Worm (Caenorhabditis elegans) whole organism, late embryonic: ENCODE data around the gene F31D5.1.

ENCODE experiments used
- F13H6.1 ChIP-seq: sonication (generic microtip); optimal IDR thresholded peaks from 2 replicates; lab custom pipeline; 2016; ENCODE audit warnings: missing genetic modification characterization, missing compliant biosample characterization
- K09A11.1 ChIP-seq: sonication (generic microtip); optimal IDR thresholded peaks from 2 replicates; lab custom pipeline; 2017; ENCODE audit warnings: antibody characterized with exemption, mild to moderate bottlenecking, missing genetic modification characterization, missing compliant biosample characterization; ENCODE audit not compliant: insufficient read depth
- Y22D7AL.16 ChIP-seq: sonication (generic microtip); optimal IDR thresholded peaks from 2 replicates; lab custom pipeline; 2016; ENCODE audit warnings: missing genetic modification characterization, missing compliant biosample characterization
- ama-1 ChIP-seq: fragments of 150-350 bp; optimal IDR thresholded peaks from 2 replicates; lab custom pipeline; 2014
- ceh-18 ChIP-seq: sonication (generic microtip); optimal IDR thresholded peaks from 2 replicates; lab custom pipeline; 2016; ENCODE audit warnings: missing genetic modification characterization, missing compliant biosample characterization
- ceh-19 ChIP-seq: fragments of 200-800 bp; sonication (Bioruptor generic); optimal IDR thresholded peaks from 2 replicates; lab custom pipeline; 2018; ENCODE audit warnings: mild to moderate bottlenecking, missing genetic modification characterization, missing compliant biosample characterization
- ceh-22 ChIP-seq: sonication (generic microtip); optimal IDR thresholded peaks from 2 replicates; lab custom pipeline; 2017; ENCODE audit warnings: missing biosample characterization, missing genetic modification characterization
- ceh-24 ChIP-seq: sonication (generic microtip); optimal IDR thresholded peaks from 2 replicates; lab custom pipeline; 2016; ENCODE audit warnings: mild to moderate bottlenecking, missing genetic modification characterization, missing compliant biosample characterization
- ceh-34 ChIP-seq: sonication (generic microtip); optimal IDR thresholded peaks from 2 replicates; lab custom pipeline; 2016; ENCODE audit warnings: mild to moderate bottlenecking, missing genetic modification characterization, missing compliant biosample characterization
- ceh-48 ChIP-seq: sonication (generic microtip); optimal IDR thresholded peaks from 2 replicates; lab custom pipeline; 2016; ENCODE audit warnings: missing genetic modification characterization, inconsistent platforms, missing compliant biosample characterization
- ceh-6 ChIP-seq: fragments of 200-800 bp; sonication (Bioruptor generic); optimal IDR thresholded peaks from 2 replicates; lab custom pipeline; 2018; ENCODE audit warnings: mild to moderate bottlenecking, missing genetic modification characterization, missing compliant biosample characterization
- che-1 ChIP-seq: sonication (generic microtip); optimal IDR thresholded peaks from 2 replicates; lab custom pipeline; 2016; ENCODE audit warnings: mild to moderate bottlenecking, missing genetic modification characterization, missing compliant biosample characterization
- dmd-4 ChIP-seq: sonication (generic microtip); optimal IDR thresholded peaks from 2 replicates; lab custom pipeline; 2016; ENCODE audit warnings: borderline replicate concordance, missing genetic modification characterization, missing compliant biosample characterization
- elt-2 ChIP-seq: sonication (generic microtip); optimal IDR thresholded peaks from 2 replicates; lab custom pipeline; 2016; ENCODE audit warnings: missing genetic modification reagents, missing genetic modification characterization, missing compliant biosample characterization
- eyg-1 ChIP-seq: sonication (generic microtip); optimal IDR thresholded peaks from 2 replicates; lab custom pipeline; 2016; ENCODE audit warnings: missing genotype, missing genetic modification characterization, missing compliant biosample characterization
- fax-1 ChIP-seq: sonication (generic microtip); optimal IDR thresholded peaks from 2 replicates; lab custom pipeline; 2016; ENCODE audit warnings: missing genotype, missing genetic modification characterization, missing compliant biosample characterization
- fkh-6 ChIP-seq: sonication (generic microtip); optimal IDR thresholded peaks from 2 replicates; lab custom pipeline; 2016; ENCODE audit warnings: missing genetic modification characterization, missing compliant biosample characterization
- gmeb-2 ChIP-seq: sonication (generic microtip); optimal IDR thresholded peaks from 2 replicates; lab custom pipeline; 2016; ENCODE audit warnings: missing genetic modification characterization, inconsistent platforms, missing compliant biosample characterization
- hlh-13 ChIP-seq: fragments of 200-800 bp; sonication (Bioruptor generic); optimal IDR thresholded peaks from 2 replicates; lab custom pipeline; 2018; ENCODE audit warnings: mild to moderate bottlenecking, missing genetic modification characterization, missing compliant biosample characterization
- hlh-15 ChIP-seq: sonication (generic microtip); optimal IDR thresholded peaks from 2 replicates; lab custom pipeline; 2016; ENCODE audit warnings: missing genetic modification characterization, missing compliant biosample characterization
- hlh-30 ChIP-seq: sonication (generic microtip); optimal IDR thresholded peaks from 2 replicates; lab custom pipeline; 2017; ENCODE audit warnings: antibody characterized with exemption, missing genetic modification characterization, missing compliant biosample characterization; ENCODE audit not compliant: insufficient read depth
- hlh-6 ChIP-seq: sonication (generic microtip); optimal IDR thresholded peaks from 2 replicates; lab custom pipeline; 2016; ENCODE audit warnings: missing genotype, missing genetic modification characterization, missing compliant biosample characterization
- lin-11 ChIP-seq: fragments of 200-800 bp; sonication (Bioruptor generic); optimal IDR thresholded peaks from 2 replicates; lab custom pipeline; 2018; ENCODE audit warnings: mild to moderate bottlenecking, missing genetic modification characterization, missing compliant biosample characterization
- madf-2 ChIP-seq: sonication (generic microtip); optimal IDR thresholded peaks from 2 replicates; lab custom pipeline; 2017; ENCODE audit warnings: missing genetic modification characterization, missing compliant biosample characterization
- nfya-1 ChIP-seq: sonication (generic microtip); optimal IDR thresholded peaks from 2 replicates; lab custom pipeline; 2017; ENCODE audit warnings: missing genetic modification characterization, mild to moderate bottlenecking, missing compliant biosample characterization, antibody characterized with exemption, moderate library complexity
- npax-4 ChIP-seq: sonication (generic microtip); optimal IDR thresholded peaks from 2 replicates; lab custom pipeline; 2016; ENCODE audit warnings: missing genetic modification characterization, missing compliant biosample characterization
- odd-2 ChIP-seq: sonication (generic microtip); optimal IDR thresholded peaks from 2 replicates; lab custom pipeline; 2017; ENCODE audit warnings: antibody characterized with exemption, mild to moderate bottlenecking, missing genetic modification characterization, missing compliant biosample characterization
- pat-9 ChIP-seq: fragments of 200-800 bp; sonication (Bioruptor generic); optimal IDR thresholded peaks from 2 replicates; lab custom pipeline; 2018; ENCODE audit warnings: mild to moderate bottlenecking, missing genetic modification characterization, moderate library complexity, missing compliant biosample characterization
- pax-1 ChIP-seq: fragments of 150-350 bp; optimal IDR thresholded peaks from 2 replicates; lab custom pipeline; 2014; ENCODE audit warnings: missing biosample characterization, missing genetic modification characterization
- pha-2 ChIP-seq: sonication (generic microtip); optimal IDR thresholded peaks from 2 replicates; lab custom pipeline; 2017; ENCODE audit warnings: mild to moderate bottlenecking, missing genetic modification characterization, missing compliant biosample characterization
- pha-4 ChIP-seq: fragments of 150-350 bp; optimal IDR thresholded peaks from 2 replicates; lab custom pipeline; 2018; ENCODE audit warnings: missing biosample characterization, missing genetic modification reagents, missing genetic modification characterization
- pqm-1 ChIP-seq: sonication (generic microtip); optimal IDR thresholded peaks from 2 replicates; lab custom pipeline; 2016; ENCODE audit warnings: missing genetic modification characterization, missing compliant biosample characterization
- sdc-2 ChIP-seq: sonication (generic microtip); optimal IDR thresholded peaks from 2 replicates; lab custom pipeline; 2016; ENCODE audit warnings: missing genotype, missing genetic modification characterization, missing compliant biosample characterization
- sox-4 ChIP-seq: sonication (generic microtip); optimal IDR thresholded peaks from 2 replicates; lab custom pipeline; 2017; ENCODE audit warnings: mild to moderate bottlenecking, missing genetic modification characterization, inconsistent platforms, missing compliant biosample characterization
- syd-9 ChIP-seq: sonication (generic microtip); optimal IDR thresholded peaks from 2 replicates; lab custom pipeline; 2016; ENCODE audit warnings: mild to moderate bottlenecking, missing genetic modification characterization, moderate library complexity, missing compliant biosample characterization
- tbx-2 ChIP-seq: sonication (generic microtip); optimal IDR thresholded peaks from 2 replicates; lab custom pipeline; 2016; ENCODE audit warnings: missing genetic modification characterization, missing compliant biosample characterization
- tbx-7 ChIP-seq: sonication (generic microtip); optimal IDR thresholded peaks from 2 replicates; lab custom pipeline; 2016; ENCODE audit warnings: missing genotype, missing genetic modification characterization, missing compliant biosample characterization
- ttx-3 ChIP-seq: sonication (generic microtip); optimal IDR thresholded peaks from 2 replicates; lab custom pipeline; 2016; ENCODE audit warnings: missing genetic modification reagents, missing genetic modification characterization, missing compliant biosample characterization
- unc-42 ChIP-seq: sonication (generic microtip); optimal IDR thresholded peaks from 2 replicates; lab custom pipeline; 2016; ENCODE audit warnings: missing genotype, missing genetic modification characterization, missing compliant biosample characterization
- unc-55 ChIP-seq: sonication (generic microtip); optimal IDR thresholded peaks from 2 replicates; lab custom pipeline; 2017; ENCODE audit warnings: missing biosample characterization, missing genetic modification reagents, missing genetic modification characterization
- unc-86 ChIP-seq: sonication (generic microtip); optimal IDR thresholded peaks from 2 replicates; lab custom pipeline; 2016; ENCODE audit warnings: missing genetic modification characterization, missing compliant biosample characterization
- zip-5 ChIP-seq: sonication (generic microtip); optimal IDR thresholded peaks from 2 replicates; lab custom pipeline; 2016; ENCODE audit warnings: missing genetic modification characterization, missing compliant biosample characterization
- ztf-16 ChIP-seq: sonication (generic microtip); optimal IDR thresholded peaks from 2 replicates; lab custom pipeline; 2017; ENCODE audit warnings: missing genetic modification characterization, missing compliant biosample characterization

Gene F31D5.1

ce11 chrII:4237701-4238214 lies 18.6 kb downstream of the F31D5.1 start, which contains the start of the genes fbxc-44 and C16A11.2 (continued):
- TF ChIP-seq pha-2 (tag; lab: Kevin White, UChicago) (peak; percentile 61), lin-11 (tag; lab: Kevin White, UChicago) (peak; percentile 54), dmd-4 (peak; percentile 42), ttx-3 (peak; percentile 83), tbx-7 (peak; percentile 28), eyg-1 (tag; lab: Kevin White, UChicago) (peak; percentile 48), ceh-48 (tag; lab: Kevin White, UChicago) (peak; percentile 51), ceh-6 (GFP tag; lab: Kevin White, UChicago) (peak; percentile 53), ztf-16 (tag; lab: Kevin White, UChicago) (peak; percentile 62), elt-2 (tag; lab: Kevin White, UChicago) (peak; percentile 100), ceh-34 (tag; lab: Kevin White, UChicago) (peak; percentile 66), nfya-1 (peak; percentile 66), ceh-24 (tag; lab: Kevin White, UChicago) (peak; percentile 37), sox-4 (peak; percentile 74), pha-4 (tag; lab: Kevin White, UChicago) (no peak), pat-9 (tag; lab: Kevin White, UChicago) (peak; percentile 54), npax-4 (peak; percentile 37), unc-55 (GFP tag; lab: Kevin White, UChicago) (no peak), ama-1 (lab: Kevin White, UChicago) (no peak), odd-2 (tag; lab: Kevin White, UChicago) (peak; percentile 69), hlh-15 (tag; lab: Kevin White, UChicago) (peak; percentile 35), ceh-18 (tag; lab: Kevin White, UChicago) (peak; percentile 5), K09A11.1 (tag; lab: Kevin White, UChicago) (peak; percentile 83), F13H6.1 (tag; lab: Kevin White, UChicago) (peak; percentile 43), pqm-1 (tag; lab: Kevin White, UChicago) (no peak), unc-42 (peak; percentile 38), gmeb-2 (tag; lab: Kevin White, UChicago) (peak; percentile 76), sdc-2 (tag; lab: Kevin White, UChicago) (no peak), unc-86 (peak; percentile 41), hlh-13 (GFP tag; lab: Kevin White, UChicago) (no peak), tbx-2 (tag; lab: Kevin White, UChicago) (peak; percentile 79), che-1 (peak; percentile 77), madf-2 (tag; lab: Kevin White, UChicago) (peak; percentile 59), pax-1 (tag; lab: Kevin White, UChicago) (no peak), fax-1 (tag; lab: Kevin White, UChicago) (peak; percentile 71), hlh-6 (tag; lab: Kevin White, UChicago) (no peak), Y22D7AL.16 (tag; lab: Kevin White, UChicago) (peak; percentile 57), ceh-19 (GFP tag; lab: Kevin White, UChicago) (peak; percentile 63), zip-5 (tag; lab: Kevin White, UChicago) (peak; percentile 62), hlh-30 (no peak), fkh-6 (tag; lab: Kevin White, UChicago) (peak; percentile 60), syd-9 (tag; lab: Kevin White, UChicago) (peak; percentile 54), ceh-22 (no peak)

ce11 chrII:4238963-4239362 lies 19.8 kb downstream of the F31D5.1 start:
- TF ChIP-seq nfya-1: peak; percentile 93
- TF ChIP-seq ceh-19 (GFP tag; lab: Kevin White, UChicago): no peak
